Fruit fly (Drosophila melanogaster): ENCODE measurements around the gene CG5895.

CG5895 gene

DNA sequence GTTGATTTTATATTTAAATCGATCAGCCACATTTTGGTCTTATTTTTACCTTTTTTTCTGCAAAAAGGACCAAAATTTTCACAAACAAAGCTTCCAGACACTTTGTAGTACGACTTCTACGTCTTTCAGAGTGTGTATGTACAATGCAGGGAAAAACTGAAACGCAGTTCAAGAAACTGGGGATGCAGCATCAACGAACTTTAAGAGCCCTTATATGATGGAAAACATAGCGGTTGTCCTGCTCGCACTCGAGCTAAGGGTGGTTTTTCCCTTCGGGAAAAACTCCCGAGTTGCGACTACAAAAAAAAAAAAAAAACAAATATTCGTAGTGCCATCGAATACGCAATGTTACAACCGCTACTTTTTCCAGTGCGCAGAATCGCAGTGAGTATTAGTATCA, 5.1 kb downstream of the CG5895 start (continued):
- TF ChIP-seq nmo (GFP tag; optimal IDR thresholded peaks at IDR 0.05) (no peak), CG4360 (GFP tag; IDR thresholded peaks at IDR 0.05) (no peak), CG17186 (GFP tag; optimal IDR thresholded peaks at IDR 0.05) (no peak), Mad (GFP tag; optimal IDR thresholded peaks at IDR 0.05) (no peak), sqz (GFP tag; optimal IDR thresholded peaks at IDR 0.05) (peak; percentile 82), CG17359 (tag; optimal IDR thresholded peaks at IDR 0.05) (peak; percentile 3), ro (GFP tag; IDR thresholded peaks at IDR 0.05) (no peak), CG32767 (GFP tag; IDR thresholded peaks at IDR 0.05) (peak; percentile 31; the same call in 1 of the 2 replicates), ewg (GFP tag; optimal IDR thresholded peaks at IDR 0.05) (peak; percentile 87), Awh (GFP tag; IDR thresholded peaks at IDR 0.05) (0 out of 2 replicates have a peak, but pooled peaks have one; percentile 11), slp2 (GFP tag; optimal IDR thresholded peaks at IDR 0.05) (no peak), CG10543 (GFP tag; optimal IDR thresholded peaks at IDR 0.05) (no peak), eyg (GFP tag; optimal IDR thresholded peaks at IDR 0.05) (no peak), usp (GFP tag; optimal IDR thresholded peaks at IDR 0.05) (no peak), CG12104 (GFP tag; optimal IDR thresholded peaks at IDR 0.05) (no peak), CG6791 (GFP tag; IDR thresholded peaks at IDR 0.05; ENCODE audit: partially characterized antibody) (0 out of 3 replicates have a peak, but pooled peaks have one; percentile 18), CG1024 (GFP tag; IDR thresholded peaks at IDR 0.05) (no peak), Deaf1 (tag; optimal IDR thresholded peaks at IDR 0.05) (peak; percentile 85), nerfin-1 (tag; optimal IDR thresholded peaks at IDR 0.05) (peak; percentile 8), ap (GFP tag; IDR thresholded peaks at IDR 0.05) (no peak), abd-A (tag; optimal IDR thresholded peaks at IDR 0.05) (peak; percentile 67), CG8290 (GFP tag; optimal IDR thresholded peaks at IDR 0.05) (no peak), CG8290 (tag; optimal IDR thresholded peaks at IDR 0.05) (no peak)

DNA sequence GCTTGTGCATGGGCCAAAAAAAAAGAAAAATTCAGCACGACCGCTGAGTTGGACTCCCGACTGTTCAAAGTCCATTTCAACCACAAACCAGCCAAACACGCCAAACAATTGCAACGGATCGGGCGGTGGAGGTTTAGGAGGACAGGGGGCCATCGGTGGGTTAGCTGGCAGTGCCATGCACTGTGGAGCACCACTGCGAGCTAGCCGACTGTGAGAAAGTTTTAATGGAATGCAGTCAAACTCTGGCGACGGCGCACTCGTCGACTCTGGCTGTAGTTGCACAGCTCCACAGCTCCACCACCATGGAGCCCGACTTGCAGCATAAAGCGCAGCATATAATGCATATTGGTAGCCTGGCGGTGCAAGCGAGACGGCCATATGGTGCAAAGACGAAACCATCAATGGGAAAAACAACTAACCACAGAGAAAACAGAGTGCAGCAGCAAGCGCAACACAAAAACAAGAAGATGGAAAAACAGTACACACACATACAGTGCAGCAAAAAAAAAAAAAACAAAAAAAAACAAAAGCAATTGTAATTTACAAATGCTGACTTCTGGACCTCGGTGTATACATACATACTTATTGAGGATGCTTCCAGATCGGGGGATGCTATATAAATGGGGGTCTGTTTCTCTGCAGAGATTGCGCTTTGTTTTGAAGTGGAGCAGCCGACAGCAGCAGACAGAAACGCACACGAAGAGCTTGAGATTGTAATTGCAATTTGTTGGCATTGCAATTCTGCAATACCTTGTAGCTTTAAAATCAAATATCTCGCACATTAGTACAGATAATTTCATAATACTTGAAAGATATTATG, 6.2 kb downstream of the CG5895 start:
- TF ChIP-seq nom (GFP tag; optimal IDR thresholded peaks at IDR 0.05): peak; percentile 97
- no peak for TF ChIP-seq HHEX (GFP tag; optimal IDR thresholded peaks at IDR 0.05)
- 0 out of 2 replicates have a peak, but pooled peaks have one; percentile 12 for TF ChIP-seq E2f2 (GFP tag; IDR thresholded peaks at IDR 0.05)
- TF ChIP-seq CG2199 (GFP tag; IDR thresholded peaks at IDR 0.05): peak; percentile 62; the same call in 1 of the 3 replicates
- TF ChIP-seq Rx (GFP tag; IDR thresholded peaks at IDR 0.05): no peak
- TF ChIP-seq Poxn (GFP tag; IDR thresholded peaks at IDR 0.05): no peak
- TF ChIP-seq stc (GFP tag; IDR thresholded peaks at IDR 0.05): 0 out of 2 replicates have a peak, but pooled peaks have one; percentile 13
- no peak for TF ChIP-seq CG11085 (GFP tag; IDR thresholded peaks at IDR 0.05)
- TF ChIP-seq phol (tag; optimal IDR thresholded peaks at IDR 0.05): no peak
- TF ChIP-seq B-H1 (GFP tag; IDR thresholded peaks at IDR 0.05): no peak
- TF ChIP-seq slp2 (GFP tag; optimal IDR thresholded peaks at IDR 0.05): no peak
- TF ChIP-seq mirr (GFP tag; optimal IDR thresholded peaks at IDR 0.05): no peak
- no peak for TF ChIP-seq Atf-2 (GFP tag; optimal IDR thresholded peaks at IDR 0.05)
- peak; percentile 79 for TF ChIP-seq CG10321 (GFP tag; IDR thresholded peaks at IDR 0.05)
- no peak for TF ChIP-seq Oli (tag; optimal IDR thresholded peaks at IDR 0.05)
- 0 out of 3 replicates have a peak, but pooled peaks have one; percentile 27 for TF ChIP-seq Opbp (GFP tag; IDR thresholded peaks at IDR 0.05; ENCODE audit: partially characterized antibody)
- peak; percentile 7; the same call in 1 of the 3 replicates for TF ChIP-seq Dbx (GFP tag; IDR thresholded peaks at IDR 0.05)
- no peak for TF ChIP-seq sisA (GFP tag; IDR thresholded peaks at IDR 0.05)
- TF ChIP-seq chm (GFP tag; IDR thresholded peaks at IDR 0.05): peak; percentile 13; the same call in 1 of the 2 replicates
- peak; percentile 79 for TF ChIP-seq Drgx (GFP tag; IDR thresholded peaks at IDR 0.05)
- peak; percentile 24 for TF ChIP-seq cg (GFP tag; optimal IDR thresholded peaks at IDR 0.05)
- TF ChIP-seq mld (GFP tag; IDR thresholded peaks at IDR 0.05; ENCODE audit: partially characterized antibody): 0 out of 3 replicates have a peak, but pooled peaks have one; percentile 53
- peak in 1 of 2 experiments; percentile 42 for TF ChIP-seq eve (GFP tag; optimal IDR thresholded peaks at IDR 0.05)
- TF ChIP-seq CG4707 (GFP tag; optimal IDR thresholded peaks at IDR 0.05): no peak
- TF ChIP-seq trem (tag; optimal IDR thresholded peaks at IDR 0.05): no peak
- 0 out of 2 replicates have a peak, but pooled peaks have one; percentile 37 for TF ChIP-seq CG4360 (GFP tag; IDR thresholded peaks at IDR 0.05)
- no peak for TF ChIP-seq CG13296 (GFP tag; optimal IDR thresholded peaks at IDR 0.05)
- peak in 1 of 2 experiments; percentile 76 for TF ChIP-seq bsh (GFP tag; optimal IDR thresholded peaks at IDR 0.05)
